Fruit fly (Drosophila melanogaster) whole organism, adult: ENCODE results near the gene MICAL-like.

Experiments
- CG11617 ChIP-seq: fragments of 200-800 bp; sonication (Bioruptor generic); optimal IDR thresholded peaks from 2 replicates; lab custom pipeline; 2017; ENCODE audit warnings: mild to moderate bottlenecking, missing biosample characterization, missing genetic modification reagents, missing genetic modification characterization
- CG12768 ChIP-seq: fragments of 200-800 bp; sonication (Bioruptor generic); optimal IDR thresholded peaks from 2 replicates; lab custom pipeline; 2017; ENCODE audit warnings: missing biosample characterization, missing genetic modification characterization, mild to moderate bottlenecking, moderate library complexity, missing genetic modification reagents
- CG14711 ChIP-seq: fragments of 200-800 bp; sonication (Bioruptor generic); optimal IDR thresholded peaks from 2 replicates; lab custom pipeline; 2018; ENCODE audit warnings: missing biosample characterization, mild to moderate bottlenecking, missing genetic modification characterization, moderate library complexity
- CG1620 ChIP-seq: fragments of 200-800 bp; sonication (Bioruptor generic); optimal IDR thresholded peaks from 2 replicates; lab custom pipeline; 2016; ENCODE audit warnings: missing biosample characterization, missing genetic modification characterization
- CG33017 ChIP-seq: fragments of 200-800 bp; sonication (Bioruptor generic); optimal IDR thresholded peaks from 2 replicates; lab custom pipeline; 2018; ENCODE audit warnings: missing biosample characterization, mild to moderate bottlenecking, missing genetic modification characterization, moderate library complexity
- CG5204 ChIP-seq: fragments of 200-800 bp; sonication (Bioruptor generic); optimal IDR thresholded peaks from 2 replicates; lab custom pipeline; 2016; ENCODE audit warnings: missing biosample characterization, missing genetic modification characterization
- CG7045 ChIP-seq: fragments of 200-800 bp; sonication (Bioruptor generic); optimal IDR thresholded peaks from 2 replicates; lab custom pipeline; 2017; ENCODE audit warnings: missing biosample characterization, mild to moderate bottlenecking, missing genetic modification characterization
- CG7101 ChIP-seq: fragments of 200-800 bp; sonication (Bioruptor generic); optimal IDR thresholded peaks from 2 replicates; lab custom pipeline; 2018; ENCODE audit warnings: missing biosample characterization, mild to moderate bottlenecking, missing genetic modification characterization, moderate library complexity
- Clk ChIP-seq: fragments of 200-800 bp; sonication (Bioruptor generic); optimal IDR thresholded peaks from 2 replicates; lab custom pipeline; 2017; ENCODE audit warnings: missing biosample characterization, missing genetic modification characterization
- Crg-1 ChIP-seq: fragments of 200-800 bp; sonication (Bioruptor generic); optimal IDR thresholded peaks from 2 replicates; lab custom pipeline; 2016; ENCODE audit warnings: missing biosample characterization, missing genetic modification characterization
- Hr96 ChIP-seq: fragments of 200-800 bp; sonication (Bioruptor generic); optimal IDR thresholded peaks from 2 replicates; lab custom pipeline; 2016; ENCODE audit warnings: missing biosample characterization, missing genetic modification characterization
- Mnt ChIP-seq: fragments of 200-800 bp; sonication (Bioruptor generic); optimal IDR thresholded peaks from 2 replicates; lab custom pipeline; 2016; ENCODE audit warnings: missing biosample characterization, mild to moderate bottlenecking, missing genetic modification characterization
- bab1 ChIP-seq: fragments of 200-800 bp; sonication (Bioruptor generic); optimal IDR thresholded peaks from 3 replicates; lab custom pipeline; 2019; ENCODE audit warnings: missing biosample characterization, mild to moderate bottlenecking, missing genetic modification characterization, moderate library complexity
- cic ChIP-seq: fragments of 200-800 bp; sonication (Bioruptor generic); optimal IDR thresholded peaks from 2 replicates; lab custom pipeline; 2017; ENCODE audit warnings: missing biosample characterization, mild to moderate bottlenecking, missing genetic modification characterization, moderate library complexity
- cnc ChIP-seq, 2 experiments: fragments of >200 bp; optimal IDR thresholded peaks; 2 replicates each; lab custom pipeline; 2017
- kay ChIP-seq: fragments of 200-800 bp; sonication (Bioruptor generic); peaks from one replicate; lab custom pipeline; 2016; ENCODE audit warnings: missing biosample characterization, missing genetic modification characterization, borderline replicate concordance
- ovo ChIP-seq: fragments of 200-800 bp; sonication (Bioruptor generic); optimal IDR thresholded peaks from 2 replicates; lab custom pipeline; 2016; ENCODE audit warnings: missing biosample characterization, missing genetic modification characterization
- pad ChIP-seq: fragments of 200-800 bp; sonication (Bioruptor generic); optimal IDR thresholded peaks from 3 replicates; lab custom pipeline; 2017; ENCODE audit warnings: missing biosample characterization, missing genetic modification characterization, mild to moderate bottlenecking, moderate library complexity, missing genetic modification reagents
- tj ChIP-seq: fragments of 200-800 bp; sonication (Bioruptor generic); optimal IDR thresholded peaks from 3 replicates; lab custom pipeline; 2017; ENCODE audit warnings: missing biosample characterization, mild to moderate bottlenecking, missing genetic modification characterization, moderate library complexity
- toe ChIP-seq: fragments of 200-800 bp; sonication (Bioruptor generic); optimal IDR thresholded peaks from 2 replicates; lab custom pipeline; 2016; ENCODE audit warnings: missing biosample characterization, missing genetic modification characterization

MICAL-like gene

DNA sequence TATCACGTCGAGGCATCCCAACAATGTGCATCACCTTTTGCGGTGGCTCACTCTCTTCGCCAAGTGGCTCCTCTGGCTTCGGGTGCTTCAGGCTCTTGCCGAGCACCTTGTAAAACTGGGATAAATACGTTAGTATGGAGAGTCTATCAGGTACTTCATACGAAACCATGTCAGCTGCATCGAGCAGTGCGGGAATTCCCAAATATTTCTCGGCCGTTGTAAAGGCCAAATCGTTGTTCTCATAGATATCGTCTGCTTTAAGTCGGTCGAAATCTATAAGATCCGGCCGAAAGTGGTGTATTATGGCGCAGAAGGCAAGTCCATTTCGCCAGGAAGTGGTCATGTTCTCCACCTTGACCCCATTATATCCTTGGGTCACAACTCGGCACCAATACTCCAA, 439 bp downstream of the MICAL-like start:
- TF ChIP-seq Crg-1 (GFP tag; lab: Kevin White, UChicago) (no peak), CG12768 (GFP tag; lab: Kevin White, UChicago) (no peak), cic (GFP tag; lab: Kevin White, UChicago) (no peak), CG7101 (no peak), Clk (GFP tag; lab: Kevin White, UChicago) (no peak), CG7045 (GFP tag; lab: Kevin White, UChicago) (no peak), Hr96 (GFP tag; lab: Kevin White, UChicago) (no peak), Mnt (GFP tag; lab: Kevin White, UChicago) (no peak), toe (GFP tag; lab: Kevin White, UChicago) (no peak), tj (GFP tag; lab: Kevin White, UChicago) (no peak), kay (GFP tag; lab: Kevin White, UChicago) (no peak), CG14711 (no peak), CG5204 (no peak), pad (no peak), CG11617 (GFP tag; lab: Kevin White, UChicago) (no peak), CG1620 (GFP tag; lab: Kevin White, UChicago) (no peak)

DNA sequence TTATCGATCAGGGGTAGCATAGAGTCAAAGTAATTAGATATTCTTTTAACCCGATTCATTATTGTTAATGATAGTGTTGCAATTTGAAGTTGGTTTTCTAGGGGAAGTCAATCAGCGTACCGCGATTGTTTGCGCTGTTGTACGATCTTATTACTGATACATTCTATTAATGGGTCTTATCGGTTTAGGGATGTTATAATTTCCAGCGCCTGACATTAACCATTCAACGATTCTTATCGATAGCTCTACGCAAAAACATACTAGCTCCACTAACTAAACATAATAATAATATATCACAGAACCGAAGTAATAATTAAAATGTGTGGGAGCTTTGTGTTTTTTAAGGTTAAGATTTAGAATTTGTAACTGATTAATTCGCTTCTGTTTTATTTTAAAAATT, 3.6 kb downstream of the MICAL-like start, which contains the start of gene Cul6:
Gene Cul6 (minus strand): TSS at position 175 of the 400 bp plus-strand sequence.
- TF ChIP-seq kay (GFP tag; lab: Kevin White, UChicago) (peak; percentile 16), pad (no peak), CG14711 (no peak), CG5204 (no peak), bab1 (peak; percentile 8), cic (GFP tag; lab: Kevin White, UChicago) (no peak), CG1620 (GFP tag; lab: Kevin White, UChicago) (no peak), Hr96 (GFP tag; lab: Kevin White, UChicago) (no peak), Crg-1 (GFP tag; lab: Kevin White, UChicago) (no peak), CG7101 (peak; percentile 11), Mnt (GFP tag; lab: Kevin White, UChicago) (no peak), CG33017 (tag; lab: Kevin White, UChicago) (no peak), tj (GFP tag; lab: Kevin White, UChicago) (no peak), CG7045 (GFP tag; lab: Kevin White, UChicago) (no peak), CG12768 (GFP tag; lab: Kevin White, UChicago) (no peak), cnc (optimal IDR thresholded peaks at IDR 0.05; lab: Kevin White, UChicago) (no peak)

DNA sequence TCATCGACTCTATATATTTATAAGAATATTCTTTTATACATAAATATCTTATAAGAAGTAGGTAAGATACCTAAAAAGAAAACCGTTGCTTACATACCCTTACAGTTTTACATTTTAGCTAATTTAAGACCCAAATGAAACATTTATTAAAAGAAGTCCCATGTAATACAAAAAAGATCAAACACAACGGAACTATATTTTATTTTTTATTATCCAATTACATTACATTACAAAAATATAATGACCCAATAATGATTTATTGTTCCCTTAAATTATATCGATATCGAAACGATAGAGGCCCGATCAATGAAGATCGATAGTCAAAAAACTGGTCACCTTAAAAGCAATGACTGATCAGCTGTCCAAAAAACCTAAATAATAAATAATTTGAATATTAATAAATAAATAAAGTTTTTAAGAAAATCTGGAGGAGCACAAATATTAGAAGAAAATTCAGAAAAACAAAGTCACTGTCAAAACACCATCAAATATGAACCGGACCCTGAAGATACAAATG, 7.1 kb downstream of the MICAL-like start:
- peak; percentile 34 for TF ChIP-seq bab1
- peak; percentile 40 for TF ChIP-seq CG14711
- TF ChIP-seq CG5204: no peak
- TF ChIP-seq kay (GFP tag; lab: Kevin White, UChicago): peak; percentile 55
- TF ChIP-seq CG1620 (GFP tag; lab: Kevin White, UChicago): no peak

DNA sequence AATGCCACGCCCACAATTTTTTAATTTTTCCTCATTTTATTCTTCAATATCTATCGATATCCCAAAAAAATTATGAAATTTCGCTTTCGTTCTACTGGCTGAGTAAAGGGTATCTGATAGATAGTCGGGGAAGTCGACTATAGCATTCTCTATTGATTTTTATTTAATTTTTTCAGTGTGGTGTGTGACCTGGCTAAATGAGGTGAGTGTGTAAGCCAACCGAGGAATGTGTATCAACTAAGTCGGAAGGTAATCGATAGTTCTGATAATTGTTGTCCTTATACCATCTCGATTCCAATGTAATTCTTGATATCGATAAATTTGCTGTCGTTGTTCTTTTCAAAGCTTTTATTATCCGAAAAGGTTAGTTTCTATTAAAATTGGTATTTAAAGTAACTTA, 8.6 kb downstream of the MICAL-like start, which contains the start of gene CG11263:
Gene CG11263 (plus strand): TSS at position 328 of the 400 bp plus-strand sequence.
- TF ChIP-seq CG7101: peak; percentile 3
- TF ChIP-seq ovo (GFP tag; lab: Kevin White, UChicago): no peak

DNA sequence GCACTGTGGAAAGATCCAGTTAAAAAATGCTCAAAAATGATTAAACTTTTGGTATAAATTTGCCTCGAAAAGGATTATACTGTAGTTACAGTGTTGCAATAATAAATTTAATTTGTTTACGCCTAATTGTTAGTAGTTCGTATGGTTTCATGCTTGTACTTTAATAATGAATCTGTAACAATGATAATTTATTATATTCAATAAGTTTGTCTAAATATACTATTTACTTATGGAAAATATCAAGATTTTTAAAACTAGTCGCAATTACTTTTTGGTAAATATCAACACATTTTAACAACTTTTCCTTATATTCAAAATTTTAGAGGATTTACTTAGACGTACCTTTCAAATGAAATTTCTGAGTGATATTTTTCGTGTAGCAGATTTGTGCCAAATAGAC, 20.3 kb downstream of the MICAL-like start, which contains the start of gene CG11262:
Gene CG11262 (plus strand): TSS at position 301 of the 400 bp plus-strand sequence.
- TF ChIP-seq Hr96 (GFP tag; lab: Kevin White, UChicago): no peak
- TF ChIP-seq ovo (GFP tag; lab: Kevin White, UChicago): no peak

DNA sequence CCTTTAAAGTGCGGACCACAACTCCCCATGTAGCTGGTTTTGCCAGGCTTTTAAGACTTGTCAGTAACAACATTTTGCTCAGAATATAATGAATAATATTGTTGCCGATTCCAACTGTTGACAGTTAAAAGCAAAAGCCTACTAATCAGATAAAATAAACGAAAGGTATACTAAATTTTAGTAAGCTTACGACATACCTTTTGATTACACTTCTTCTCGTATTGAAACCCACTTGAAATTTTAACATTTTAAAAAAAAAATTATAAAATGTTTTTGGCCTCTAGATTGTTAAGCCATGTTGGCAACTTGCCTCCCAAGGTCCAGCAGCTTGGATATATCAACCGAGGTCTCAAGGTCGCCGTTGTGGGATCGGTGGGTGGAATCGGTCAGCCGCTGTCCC, 42.9 kb downstream of the MICAL-like start, which contains the start of the genes CG10748 and CG10749:
Gene CG10748 (minus strand): TSS at position 101 of the 400 bp plus-strand sequence.
Gene CG10749 (plus strand): TSS at position 216 of the 400 bp plus-strand sequence.
- TF ChIP-seq pad (no peak), CG14711 (no peak), CG11617 (GFP tag; lab: Kevin White, UChicago) (no peak), cic (GFP tag; lab: Kevin White, UChicago) (no peak), cnc (optimal IDR thresholded peaks at IDR 0.05; lab: Kevin White, UChicago) (no peak), tj (GFP tag; lab: Kevin White, UChicago) (no peak), CG33017 (tag; lab: Kevin White, UChicago) (no peak), bab1 (no peak), CG7045 (GFP tag; lab: Kevin White, UChicago) (no peak), CG7101 (no peak), kay (GFP tag; lab: Kevin White, UChicago) (no peak), CG12768 (GFP tag; lab: Kevin White, UChicago) (no peak), Mnt (GFP tag; lab: Kevin White, UChicago) (no peak), Hr96 (GFP tag; lab: Kevin White, UChicago) (no peak), CG1620 (GFP tag; lab: Kevin White, UChicago) (no peak), Clk (GFP tag; lab: Kevin White, UChicago) (no peak), toe (GFP tag; lab: Kevin White, UChicago) (no peak), CG5204 (no peak), ovo (GFP tag; lab: Kevin White, UChicago) (no peak), Crg-1 (GFP tag; lab: Kevin White, UChicago) (no peak)

DNA sequence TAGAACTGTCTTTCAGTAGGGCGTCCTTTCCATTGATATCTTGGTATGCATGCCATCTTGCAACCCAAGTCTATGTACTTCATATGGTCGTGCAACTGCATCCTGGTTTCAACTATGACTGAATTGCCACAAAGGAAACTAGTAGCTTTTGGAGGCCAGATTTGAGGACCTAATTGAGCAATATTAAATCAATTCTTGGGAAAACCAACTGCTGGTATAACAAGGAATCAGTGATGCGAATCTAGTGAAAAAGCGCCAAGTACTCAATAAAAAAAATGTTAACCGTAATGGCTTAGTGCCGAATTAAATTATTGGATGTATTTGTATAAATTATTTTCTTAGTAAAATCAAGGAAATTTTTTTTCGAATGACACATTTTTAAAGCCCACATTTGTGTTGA, 47.5 kb downstream of the MICAL-like start, which contains the start of gene Or69a:
Gene Or69a (minus strand): TSS at position 101 of the 400 bp plus-strand sequence.
- TF ChIP-seq Clk (GFP tag; lab: Kevin White, UChicago) (no peak), toe (GFP tag; lab: Kevin White, UChicago) (no peak), pad (no peak), kay (GFP tag; lab: Kevin White, UChicago) (no peak), CG5204 (no peak), Mnt (GFP tag; lab: Kevin White, UChicago) (no peak), cnc (optimal IDR thresholded peaks at IDR 0.05; lab: Kevin White, UChicago) (no peak)
